Fruit fly (Drosophila melanogaster) whole organism, embryonic: ENCODE measurements around the gene CG3634.

Source experiments
- Antp ChIP-seq: fragments of 200-800 bp; sonication (Bioruptor generic); optimal IDR thresholded peaks from 3 replicates; lab custom pipeline; 2016; ENCODE audit warnings: missing biosample characterization, missing genetic modification characterization
- BtbVII ChIP-seq: fragments of 200-800 bp; sonication (Bioruptor generic); optimal IDR thresholded peaks from 3 replicates; lab custom pipeline; 2017; ENCODE audit warnings: missing biosample characterization, mild to moderate bottlenecking, missing genetic modification characterization
- CG1233 ChIP-seq: fragments of 200-800 bp; sonication (Bioruptor generic); optimal IDR thresholded peaks from 4 replicates; lab custom pipeline; 2018; ENCODE audit warnings: missing biosample characterization, mild to moderate bottlenecking, missing genetic modification characterization
- CG12391 ChIP-seq: fragments of 200-800 bp; sonication (Bioruptor generic); optimal IDR thresholded peaks from 3 replicates; lab custom pipeline; 2018; ENCODE audit warnings: missing biosample characterization, mild to moderate bottlenecking, missing genetic modification characterization, moderate library complexity
- CG13123 ChIP-seq: fragments of 200-800 bp; sonication (Bioruptor generic); optimal IDR thresholded peaks from 2 replicates; lab custom pipeline; 2016; ENCODE audit warnings: missing biosample characterization, missing genetic modification characterization
- CG17912 ChIP-seq: fragments of 200-800 bp; sonication (Bioruptor generic); optimal IDR thresholded peaks from 2 replicates; lab custom pipeline; 2018; ENCODE audit warnings: missing biosample characterization, mild to moderate bottlenecking, missing genetic modification characterization
- CG18262 ChIP-seq: fragments of 200-800 bp; optimal IDR thresholded peaks from 3 replicates; lab custom pipeline; 2019; ENCODE audit warnings: missing biosample characterization, mild to moderate bottlenecking, missing genetic modification characterization, moderate library complexity
- CG32532 ChIP-seq: fragments of 200-800 bp; sonication (Bioruptor generic); IDR thresholded peaks from 2 replicates; pipeline ENCODE4 v1.3.6; 2022; ENCODE audit warnings: missing biosample characterization, missing genetic modification characterization
- CG3281 ChIP-seq: fragments of 200-800 bp; sonication (Bioruptor generic); optimal IDR thresholded peaks from 3 replicates; lab custom pipeline; 2017; ENCODE audit warnings: missing biosample characterization, mild to moderate bottlenecking, missing genetic modification characterization
- CG33557 ChIP-seq: fragments of 200-800 bp; sonication (Bioruptor generic); optimal IDR thresholded peaks from 2 replicates; lab custom pipeline; 2019; ENCODE audit warnings: missing biosample characterization, mild to moderate bottlenecking, missing genetic modification characterization, moderate library complexity
- CG3407 ChIP-seq: fragments of 200-800 bp; sonication (Bioruptor generic); optimal IDR thresholded peaks from 2 replicates; lab custom pipeline; 2018; ENCODE audit warnings: missing biosample characterization, mild to moderate bottlenecking, missing genetic modification characterization
- CG34224 ChIP-seq: fragments of 200-800 bp; sonication (Bioruptor generic); IDR thresholded peaks from 3 replicates; pipeline ENCODE4 v1.3.6; 2022; ENCODE audit warnings: missing biosample characterization, missing genetic modification characterization; ENCODE audit not compliant: partially characterized antibody
- CG3726 ChIP-seq: fragments of 200-800 bp; sonication (Bioruptor generic); IDR thresholded peaks from 3 replicates; pipeline ENCODE4, ENCODE4 v1.3.6; 2022; ENCODE audit warnings: missing biosample characterization, missing genetic modification characterization
- CG3847 ChIP-seq: fragments of 200-800 bp; sonication (Bioruptor generic); IDR thresholded peaks from 2 replicates; pipeline ENCODE4 v1.3.6; 2022; ENCODE audit warnings: missing biosample characterization, missing genetic modification characterization
- CG4404 ChIP-seq: fragments of 200-800 bp; sonication (Bioruptor generic); IDR thresholded peaks from 2 replicates; pipeline ENCODE4 v1.3.6; 2022; ENCODE audit warnings: missing biosample characterization, missing genetic modification characterization
- CG4424 ChIP-seq: fragments of 200-800 bp; sonication (Bioruptor generic); optimal IDR thresholded peaks from 3 replicates; lab custom pipeline; 2016; ENCODE audit warnings: missing biosample characterization, missing genetic modification characterization
- CG7928 ChIP-seq: fragments of 200-800 bp; sonication (Bioruptor generic); optimal IDR thresholded peaks from 2 replicates; lab custom pipeline; 2017; ENCODE audit warnings: missing biosample characterization, mild to moderate bottlenecking, missing genetic modification characterization
- CG8765 ChIP-seq: fragments of 200-800 bp; sonication (Bioruptor generic); IDR thresholded peaks from 2 replicates; pipeline ENCODE4 v1.3.6; 2022; ENCODE audit warnings: missing biosample characterization, missing genetic modification characterization
- CG8924 ChIP-seq: fragments of 200-800 bp; optimal IDR thresholded peaks from 3 replicates; lab custom pipeline; 2019; ENCODE audit warnings: missing biosample characterization, mild to moderate bottlenecking, missing genetic modification characterization, moderate library complexity
- CG9727 ChIP-seq: fragments of 200-800 bp; sonication (Bioruptor generic); optimal IDR thresholded peaks from 3 replicates; lab custom pipeline; 2017; ENCODE audit warnings: missing biosample characterization, mild to moderate bottlenecking, missing genetic modification characterization
- E2f2 ChIP-seq: fragments of 200-800 bp; sonication (Bioruptor generic); IDR thresholded peaks from 2 replicates; pipeline ENCODE4 v1.3.6; 2022; ENCODE audit warnings: missing biosample characterization, missing genetic modification characterization
- HLH54F ChIP-seq: fragments of 200-800 bp; sonication (Bioruptor generic); optimal IDR thresholded peaks from 3 replicates; lab custom pipeline; 2016; ENCODE audit warnings: missing biosample characterization, missing genetic modification characterization
- Hmx ChIP-seq: fragments of 200-800 bp; sonication (Bioruptor generic); optimal IDR thresholded peaks from 2 replicates; lab custom pipeline; 2016; ENCODE audit warnings: missing biosample characterization, missing genetic modification characterization
- Hr51 ChIP-seq, 2 experiments: fragments of 200-800 bp; sonication (Bioruptor generic); optimal IDR thresholded peaks; 2 replicates in 1 of 2; 3 replicates in 1 of 2; lab custom pipeline; 2016 to 2018; ENCODE audit warnings: missing biosample characterization in 2 of 2, missing genetic modification characterization in 2 of 2, mild to moderate bottlenecking in 1 of 2, moderate library complexity in 1 of 2
- Hr78 ChIP-seq, 2 experiments: fragments of 200-800 bp in 1 of 2; fragments of >200 bp in 1 of 2; sonication (Bioruptor generic) in 1 of 2; optimal IDR thresholded peaks; 2 replicates each; lab custom pipeline; 2017 to 2019; ENCODE audit warnings: missing biosample characterization in 2 of 2, missing genetic modification characterization in 2 of 2, mild to moderate bottlenecking in 1 of 2, moderate library complexity in 1 of 2
- NFAT ChIP-seq: fragments of 200-800 bp; sonication (Bioruptor generic); IDR thresholded peaks from 2 replicates; pipeline ENCODE4 v1.3.6; 2022; ENCODE audit warnings: missing biosample characterization, missing genetic modification characterization
- Nf-YB ChIP-seq: fragments of 200-800 bp; sonication (Bioruptor generic); optimal IDR thresholded peaks from 3 replicates; lab custom pipeline; 2019; ENCODE audit warnings: missing biosample characterization, mild to moderate bottlenecking, missing genetic modification characterization, moderate library complexity
- PHDP ChIP-seq: fragments of 200-800 bp; sonication (Bioruptor generic); optimal IDR thresholded peaks from 3 replicates; lab custom pipeline; 2018; ENCODE audit warnings: missing biosample characterization, mild to moderate bottlenecking, missing genetic modification characterization, moderate library complexity
- Side ChIP-seq: fragments of 200-800 bp; sonication (Bioruptor generic); optimal IDR thresholded peaks from 2 replicates; lab custom pipeline; 2016; ENCODE audit warnings: missing biosample characterization, missing genetic modification characterization
- Sox102F ChIP-seq: fragments of 200-800 bp; sonication (Bioruptor generic); optimal IDR thresholded peaks from 2 replicates; lab custom pipeline; 2018; ENCODE audit warnings: missing biosample characterization, mild to moderate bottlenecking, missing genetic modification characterization, moderate library complexity
- Stat92E ChIP-seq, 3 experiments: fragments of >200 bp in 2 of 3; fragments of 200-800 bp in 1 of 3; sonication (Bioruptor generic) in 1 of 3; optimal IDR thresholded peaks; 2 replicates each; lab custom pipeline; 2017 to 2019; ENCODE audit warnings: missing biosample characterization in 3 of 3, missing genetic modification characterization in 3 of 3, mild to moderate bottlenecking in 1 of 3, moderate library complexity in 1 of 3
- Taf1 ChIP-seq: fragments of 200-800 bp; sonication (Bioruptor generic); IDR thresholded peaks from 2 replicates; pipeline ENCODE4 v1.3.6; 2022; ENCODE audit warnings: missing biosample characterization, missing genetic modification characterization
- al ChIP-seq: fragments of 200-800 bp; sonication (Bioruptor generic); IDR thresholded peaks from 2 replicates; pipeline ENCODE4 v1.3.6; 2022; ENCODE audit warnings: missing biosample characterization, missing genetic modification characterization
- ara ChIP-seq: fragments of 200-800 bp; sonication (Bioruptor generic); IDR thresholded peaks from 2 replicates; pipeline ENCODE4 v1.3.6; 2022; ENCODE audit warnings: missing biosample characterization, missing genetic modification characterization
- bsh ChIP-seq, 2 experiments: fragments of 200-800 bp; sonication (Bioruptor generic); optimal IDR thresholded peaks; 2 replicates each; lab custom pipeline; 2017 to 2018; ENCODE audit warnings: mild to moderate bottlenecking in 2 of 2, missing biosample characterization in 2 of 2, missing genetic modification characterization in 2 of 2, moderate library complexity in 1 of 2
- da ChIP-seq: fragments of 200-800 bp; sonication (Bioruptor generic); optimal IDR thresholded peaks from 2 replicates; lab custom pipeline; 2016; ENCODE audit warnings: missing biosample characterization, missing genetic modification characterization
- danr ChIP-seq: fragments of 200-800 bp; sonication (Bioruptor generic); IDR thresholded peaks from 2 replicates; pipeline ENCODE4 v1.3.6; 2022; ENCODE audit warnings: missing biosample characterization, missing genetic modification characterization
- esg ChIP-seq: fragments of 200-800 bp; sonication (Bioruptor generic); conservative IDR thresholded peaks from 2 replicates; pipeline ENCODE4 v1.3.6; 2022; ENCODE audit warnings: missing biosample characterization, missing genetic modification characterization
- grau ChIP-seq: fragments of 200-800 bp; optimal IDR thresholded peaks from 3 replicates; lab custom pipeline; 2019; ENCODE audit warnings: missing biosample characterization, mild to moderate bottlenecking, missing genetic modification characterization, moderate library complexity
- h ChIP-seq: fragments of >200 bp; optimal IDR thresholded peaks from 2 replicates; lab custom pipeline; 2017
- kah ChIP-seq: fragments of 200-800 bp; sonication (Bioruptor generic); optimal IDR thresholded peaks from 2 replicates; lab custom pipeline; 2018; ENCODE audit warnings: missing biosample characterization, mild to moderate bottlenecking, missing genetic modification characterization
- lbe ChIP-seq: fragments of 200-800 bp; sonication (Bioruptor generic); optimal IDR thresholded peaks from 2 replicates; lab custom pipeline; 2016; ENCODE audit warnings: missing biosample characterization, mild to moderate bottlenecking, missing genetic modification characterization
- nau ChIP-seq: fragments of 200-800 bp; sonication (Bioruptor generic); optimal IDR thresholded peaks from 3 replicates; lab custom pipeline; 2017; ENCODE audit warnings: missing biosample characterization, mild to moderate bottlenecking, missing genetic modification characterization, missing genetic modification reagents
- otp ChIP-seq: fragments of 200-800 bp; sonication (Bioruptor generic); IDR thresholded peaks from 3 replicates; pipeline ENCODE4, ENCODE4 v1.3.6; 2022; ENCODE audit warnings: missing biosample characterization, missing genetic modification characterization
- peb ChIP-seq: fragments of 200-800 bp; sonication (Bioruptor generic); IDR thresholded peaks from 2 replicates; pipeline ENCODE4 v1.3.6; 2022; ENCODE audit warnings: missing biosample characterization, missing genetic modification characterization
- slou ChIP-seq: fragments of 200-800 bp; sonication (Bioruptor generic); optimal IDR thresholded peaks from 3 replicates; lab custom pipeline; 2016; ENCODE audit warnings: missing biosample characterization, missing genetic modification characterization
- sqz ChIP-seq: fragments of 200-800 bp; sonication (Bioruptor generic); optimal IDR thresholded peaks from 3 replicates; lab custom pipeline; 2018; ENCODE audit warnings: missing biosample characterization, mild to moderate bottlenecking, missing genetic modification characterization
- twi ChIP-seq: fragments of 200-800 bp; optimal IDR thresholded peaks from 2 replicates; lab custom pipeline; 2019; ENCODE audit warnings: missing biosample characterization, mild to moderate bottlenecking, missing genetic modification characterization, moderate library complexity
- yki ChIP-seq: fragments of >200 bp; optimal IDR thresholded peaks from 3 replicates; lab custom pipeline; 2018
- zen2 ChIP-seq: fragments of 200-800 bp; sonication (Bioruptor generic); IDR thresholded peaks from 3 replicates; pipeline ENCODE4 v1.3.6; 2022; ENCODE audit warnings: missing biosample characterization, missing genetic modification characterization; ENCODE audit not compliant: partially characterized antibody

The CG3634 gene

DNA sequence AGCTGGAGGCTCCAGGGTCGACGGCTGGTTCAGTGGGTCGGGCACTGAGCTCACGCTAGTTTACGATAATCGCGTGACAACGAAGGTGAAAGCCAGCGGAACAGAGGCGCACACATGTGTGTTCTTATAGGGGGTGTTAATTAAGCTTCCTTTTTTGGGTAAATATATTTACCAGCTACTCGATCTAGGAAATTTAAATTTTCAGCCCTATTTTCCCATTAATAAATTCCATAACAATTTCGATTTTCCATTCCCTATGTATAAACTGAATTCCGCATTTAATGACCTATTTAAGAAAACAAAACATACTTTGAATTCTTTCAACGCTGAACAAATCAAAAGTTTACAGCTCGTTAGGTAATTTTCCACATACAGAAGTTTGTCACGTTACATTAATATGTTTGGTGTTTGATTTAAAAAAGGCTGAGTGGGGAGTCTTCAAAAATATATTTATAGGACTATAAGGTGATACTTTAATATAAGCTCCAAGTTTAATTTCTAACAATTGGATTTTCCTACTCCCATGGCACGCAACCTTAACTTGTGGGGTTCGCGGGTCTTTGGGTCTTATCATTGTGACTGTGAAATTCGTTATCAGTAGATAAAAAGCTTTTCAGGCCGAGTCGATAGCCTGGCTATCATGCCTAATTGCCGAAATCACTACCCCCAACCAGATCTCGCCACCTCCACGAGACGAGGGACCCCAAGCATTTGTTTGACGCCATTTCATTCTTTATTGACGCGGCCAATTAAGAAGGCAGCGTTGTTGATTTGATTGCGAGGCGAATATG is 28.2 kb upstream of the CG3634 start, which contains the start of gene CG13255 (continued):
- TF ChIP-seq Nf-YB (GFP tag; lab: Kevin White, UChicago) (no peak), Hmx (GFP tag; lab: Kevin White, UChicago) (peak; percentile 48), CG8765 (GFP tag; lab: Robert Waterston, UW) (no peak), Sox102F (GFP tag; lab: Kevin White, UChicago) (peak; percentile 24), sqz (GFP tag; lab: Kevin White, UChicago) (no peak), otp (GFP tag; lab: Robert Waterston, UW) (no peak), Antp (GFP tag; lab: Kevin White, UChicago) (peak; percentile 23), zen2 (GFP tag; lab: Robert Waterston, UW) (no peak), CG3847 (GFP tag; lab: Robert Waterston, UW) (no peak), peb (no peak), BtbVII (GFP tag; lab: Kevin White, UChicago) (peak; percentile 58), CG4404 (no peak), CG18262 (peak; percentile 51), h (lab: Kevin White, UChicago) (no peak), twi (tag; lab: Kevin White, UChicago) (peak; percentile 2), bsh (GFP tag; optimal IDR thresholded peaks at IDR 0.05; lab: Kevin White, UChicago) (no peak), CG33557 (no peak), Hr78 (GFP tag; optimal IDR thresholded peaks at IDR 0.05; lab: Kevin White, UChicago) (peak in 1 of 2 experiments; percentile 63), ara (no peak), PHDP (tag; lab: Kevin White, UChicago) (peak; percentile 37), CG13123 (GFP tag; lab: Kevin White, UChicago) (no peak), CG3407 (GFP tag; lab: Kevin White, UChicago) (no peak), Side (GFP tag; lab: Kevin White, UChicago) (no peak), CG3281 (peak; percentile 69), CG9727 (peak; percentile 56), lbe (GFP tag; lab: Kevin White, UChicago) (no peak), Taf1 (GFP tag; lab: Robert Waterston, UW) (no peak), CG1233 (GFP tag; lab: Kevin White, UChicago) (peak; percentile 13), yki (lab: Kevin White, UChicago) (no peak), HLH54F (GFP tag; lab: Kevin White, UChicago) (peak; percentile 59), CG7928 (GFP tag; lab: Kevin White, UChicago) (no peak), al (GFP tag; lab: Robert Waterston, UW) (0 out of 2 replicates have a peak, but pooled peaks have one; percentile 25), CG17912 (GFP tag; lab: Kevin White, UChicago) (no peak), grau (tag; lab: Kevin White, UChicago) (peak; percentile 70), da (GFP tag; lab: Kevin White, UChicago) (no peak), CG34224 (no peak), CG12391 (tag; lab: Kevin White, UChicago) (peak; percentile 42), nau (peak; percentile 48), CG4424 (GFP tag; lab: Kevin White, UChicago) (peak; percentile 50), CG8924 (tag; lab: Kevin White, UChicago) (peak; percentile 61), esg (GFP tag; lab: Robert Waterston, UW) (no peak), kah (GFP tag; lab: Kevin White, UChicago) (no peak), slou (GFP tag; lab: Kevin White, UChicago) (peak; percentile 4), Hr51 (GFP tag; optimal IDR thresholded peaks at IDR 0.05; lab: Kevin White, UChicago) (peak in 1 of 2 experiments; percentile 56), NFAT (GFP tag; lab: Robert Waterston, UW) (peak; percentile 42; the same call in 1 of the 2 replicates), danr (no peak), CG3726 (GFP tag; lab: Robert Waterston, UW) (no peak), CG32532 (GFP tag; lab: Robert Waterston, UW) (peak; percentile 52), Stat92E (GFP tag; optimal IDR thresholded peaks at IDR 0.05; lab: Kevin White, UChicago) (no peak), E2f2 (GFP tag; lab: Robert Waterston, UW) (no peak)
